Fruit fly (Drosophila melanogaster): Measurements from ENCODE around the gene MED17.
A peak's percentile ranks its signal among the peaks of the same experiment; 100 is the strongest.

The MED17 gene

DNA sequence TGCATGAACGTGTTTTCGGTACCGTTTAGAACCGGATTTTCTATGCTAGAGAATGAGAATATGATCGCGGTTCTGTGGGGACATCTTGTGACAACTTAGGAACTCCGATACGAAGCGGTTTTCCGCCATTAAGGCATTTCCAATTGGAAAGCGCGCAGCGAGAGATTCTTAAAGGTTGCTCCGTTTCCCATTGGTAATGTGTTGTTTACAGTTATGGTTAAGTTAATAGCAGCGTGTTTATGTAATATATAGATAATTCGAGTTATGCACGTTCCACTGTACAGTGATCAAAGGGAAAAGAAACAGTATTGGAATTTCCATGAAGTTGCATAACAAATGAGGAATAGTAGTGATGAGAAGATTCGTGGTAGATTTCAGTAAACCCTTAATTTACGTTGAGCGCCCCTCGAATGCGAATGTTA, 19.9 kb upstream of the MED17 start (continued):
- 0 out of 2 replicates have a peak, but pooled peaks have one; percentile 14 for TF ChIP-seq lmd (GFP tag; IDR thresholded peaks at IDR 0.05)
- TF ChIP-seq CG17328 (GFP tag; IDR thresholded peaks at IDR 0.05): no peak
- no peak for TF ChIP-seq ab (GFP tag; optimal IDR thresholded peaks at IDR 0.05)
- peak; percentile 79 for TF ChIP-seq sens (GFP tag)
- peak; percentile 14 for TF ChIP-seq D19A (tag; optimal IDR thresholded peaks at IDR 0.05)
- peak; percentile 67 for TF ChIP-seq CG17802 (tag; optimal IDR thresholded peaks at IDR 0.05)
- TF ChIP-seq H15 (GFP tag; IDR thresholded peaks at IDR 0.05): no peak
- no peak for TF ChIP-seq CG34224 (GFP tag; IDR thresholded peaks at IDR 0.05; ENCODE audit: partially characterized antibody)
- no peak for TF ChIP-seq CG6683 (GFP tag; optimal IDR thresholded peaks at IDR 0.05)
- no peak for TF ChIP-seq Sin3A (optimal IDR thresholded peaks at IDR 0.05)
- no peak for TF ChIP-seq Mad (GFP tag; optimal IDR thresholded peaks at IDR 0.05)
- TF ChIP-seq CG2712 (tag; optimal IDR thresholded peaks at IDR 0.05): no peak
- TF ChIP-seq bowl (GFP tag; IDR thresholded peaks at IDR 0.05): no peak
- TF ChIP-seq sc (optimal IDR thresholded peaks at IDR 0.05): no peak
- TF ChIP-seq sc (GFP tag; optimal IDR thresholded peaks at IDR 0.05): no peak
- TF ChIP-seq tll (GFP tag; optimal IDR thresholded peaks at IDR 0.05): no peak
- 0 out of 2 replicates have a peak, but pooled peaks have one; percentile 5 for TF ChIP-seq CG5953 (GFP tag; IDR thresholded peaks at IDR 0.05)
- no peak for TF ChIP-seq CG12104 (GFP tag; optimal IDR thresholded peaks at IDR 0.05)
- peak; percentile 48 for TF ChIP-seq zen (tag; optimal IDR thresholded peaks at IDR 0.05)
- TF ChIP-seq B-H2 (GFP tag; optimal IDR thresholded peaks at IDR 0.05): no peak
- no peak for TF ChIP-seq CG2129 (GFP tag; IDR thresholded peaks at IDR 0.05; ENCODE audit: partially characterized antibody)
- peak in 1 of 2 experiments; percentile 35 for TF ChIP-seq dpn (GFP tag; optimal IDR thresholded peaks at IDR 0.05)
- no peak for TF ChIP-seq Hr78 (GFP tag; optimal IDR thresholded peaks at IDR 0.05)
- TF ChIP-seq CG34376 (GFP tag; optimal IDR thresholded peaks at IDR 0.05): no peak
- no peak for TF ChIP-seq pum (GFP tag; optimal IDR thresholded peaks at IDR 0.05)
- TF ChIP-seq CG3726 (GFP tag; IDR thresholded peaks at IDR 0.05): no peak
- TF ChIP-seq Atf6 (GFP tag; IDR thresholded peaks at IDR 0.05): no peak
- TF ChIP-seq prd (optimal IDR thresholded peaks at IDR 0.05): no peak
- TF ChIP-seq prd (GFP tag; IDR thresholded peaks at IDR 0.05): no peak
- TF ChIP-seq Kr (GFP tag; optimal IDR thresholded peaks at IDR 0.05): no peak
- no peak for TF ChIP-seq Rx (GFP tag; IDR thresholded peaks at IDR 0.05)
- no peak for TF ChIP-seq Dad (GFP tag; optimal IDR thresholded peaks at IDR 0.05)
- no peak for TF ChIP-seq zen2 (GFP tag; IDR thresholded peaks at IDR 0.05; ENCODE audit: partially characterized antibody)
- no peak for TF ChIP-seq gcm (GFP tag; optimal IDR thresholded peaks at IDR 0.05)
- no peak for TF ChIP-seq Bteb2 (GFP tag; optimal IDR thresholded peaks at IDR 0.05)
- TF ChIP-seq Elba2 (GFP tag; optimal IDR thresholded peaks at IDR 0.05): peak; percentile 61
- TF ChIP-seq tio (GFP tag; optimal IDR thresholded peaks at IDR 0.05): no peak
- TF ChIP-seq CG10462 (GFP tag; optimal IDR thresholded peaks at IDR 0.05): no peak
- no peak for TF ChIP-seq eve (GFP tag; optimal IDR thresholded peaks at IDR 0.05)
- no peak for TF ChIP-seq CG32767 (GFP tag; IDR thresholded peaks at IDR 0.05)
- no peak for TF ChIP-seq CG1529 (GFP tag; optimal IDR thresholded peaks at IDR 0.05)
- peak; percentile 28; the same call in 1 of the 3 replicates for TF ChIP-seq row (GFP tag; IDR thresholded peaks at IDR 0.05)

DNA sequence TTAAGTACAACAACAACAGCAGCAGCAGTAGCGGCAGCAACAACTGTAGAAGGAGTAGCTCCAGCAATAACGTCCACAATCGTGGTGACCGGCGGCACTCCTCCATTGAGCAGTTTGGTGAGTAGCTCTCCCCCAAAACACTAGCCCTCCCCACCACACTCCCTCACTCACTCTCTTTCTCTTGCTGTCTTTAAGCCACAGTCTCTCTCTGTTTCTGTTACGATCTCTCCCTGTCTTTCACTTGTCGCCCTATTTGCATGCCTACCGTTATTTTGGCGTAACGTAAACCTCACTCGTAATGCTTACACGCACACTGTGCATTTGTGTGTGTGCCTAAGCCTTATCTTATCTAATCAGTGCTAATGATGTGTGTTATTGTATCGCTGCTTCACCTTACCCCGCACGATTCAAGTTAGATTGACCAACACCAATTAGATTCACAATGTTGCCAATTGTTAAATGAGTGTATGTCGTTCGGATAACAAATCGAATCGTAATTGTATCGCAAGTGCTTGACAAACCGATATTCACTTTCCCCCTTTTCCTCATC, 18.8 kb upstream of the MED17 start:
- no peak for TF ChIP-seq CG17328 (GFP tag; IDR thresholded peaks at IDR 0.05)
- no peak for TF ChIP-seq CG17359 (tag; optimal IDR thresholded peaks at IDR 0.05)
- peak; percentile 25 for TF ChIP-seq CG2678 (tag; optimal IDR thresholded peaks at IDR 0.05)
- TF ChIP-seq dimm (GFP tag; IDR thresholded peaks at IDR 0.05): no peak
- TF ChIP-seq ewg (GFP tag; optimal IDR thresholded peaks at IDR 0.05): no peak
- no peak for TF ChIP-seq CG7928 (GFP tag; optimal IDR thresholded peaks at IDR 0.05)
- no peak for TF ChIP-seq Adf1 (GFP tag; IDR thresholded peaks at IDR 0.05)
- TF ChIP-seq chinmo (GFP tag; IDR thresholded peaks at IDR 0.05; ENCODE audit: partially characterized antibody): 0 out of 4 replicates have a peak, but pooled peaks have one; percentile 70
- TF ChIP-seq CG18599 (GFP tag; optimal IDR thresholded peaks at IDR 0.05): peak; percentile 13
- no peak for TF ChIP-seq CG2116 (GFP tag; optimal IDR thresholded peaks at IDR 0.05)
- TF ChIP-seq gcm2 (GFP tag; optimal IDR thresholded peaks at IDR 0.05): no peak
- peak; percentile 31; the same call in 1 of the 2 replicates for TF ChIP-seq nerfin-2 (GFP tag; IDR thresholded peaks at IDR 0.05; ENCODE audit: partially characterized antibody)
- TF ChIP-seq Dip3 (GFP tag; optimal IDR thresholded peaks at IDR 0.05): no peak
